Fruit fly (Drosophila melanogaster) whole organism, embryonic: ENCODE data around the gene Syt12.

Experiments
- CG15269 ChIP-seq: fragments of 200-800 bp; sonication (Bioruptor generic); optimal IDR thresholded peaks from 2 replicates; lab custom pipeline; 2018; ENCODE audit warnings: missing biosample characterization, mild to moderate bottlenecking, missing genetic modification characterization, moderate library complexity
- CG6254 ChIP-seq: fragments of 200-800 bp; sonication (Bioruptor generic); optimal IDR thresholded peaks from 3 replicates; lab custom pipeline; 2017; ENCODE audit warnings: mild to moderate bottlenecking, missing biosample characterization, missing genetic modification reagents, missing genetic modification characterization
- CG8478 ChIP-seq: fragments of >200 bp; optimal IDR thresholded peaks from 2 replicates; lab custom pipeline; 2018
- HLH54F ChIP-seq: fragments of 200-800 bp; sonication (Bioruptor generic); optimal IDR thresholded peaks from 3 replicates; lab custom pipeline; 2016; ENCODE audit warnings: missing biosample characterization, missing genetic modification characterization
- Hsf ChIP-seq: fragments of 200-800 bp; sonication (Bioruptor generic); optimal IDR thresholded peaks from 3 replicates; lab custom pipeline; 2016; ENCODE audit warnings: missing biosample characterization, missing genetic modification characterization
- chif ChIP-seq, 2 experiments: fragments of 200-800 bp; sonication (Bioruptor generic); optimal IDR thresholded peaks; 3 replicates each; lab custom pipeline; 2016; ENCODE audit warnings: missing biosample characterization in 2 of 2, missing genetic modification characterization in 2 of 2
- p53 ChIP-seq: fragments of 200-800 bp; sonication (Bioruptor generic); optimal IDR thresholded peaks from 2 replicates; lab custom pipeline; 2016; ENCODE audit warnings: missing biosample characterization, missing genetic modification characterization
- prd ChIP-seq, 3 experiments: fragments of >200 bp in 2 of 3; fragments of 200-800 bp in 1 of 3; sonication (Bioruptor generic) in 1 of 3; optimal IDR thresholded peaks in 2 of 3; IDR thresholded peaks in 1 of 3; 2 replicates in 2 of 3; 3 replicates in 1 of 3; pipeline versions ENCODE4 v1.3.6 to Lab custom; 2017 to 2022; ENCODE audit warnings: missing biosample characterization in 1 of 3, missing genetic modification characterization in 1 of 3
- pzg ChIP-seq: fragments of 200-800 bp; sonication (Bioruptor generic); optimal IDR thresholded peaks from 3 replicates; lab custom pipeline; 2018; ENCODE audit warnings: missing biosample characterization, mild to moderate bottlenecking, missing genetic modification characterization, moderate library complexity
- sqz ChIP-seq: fragments of 200-800 bp; sonication (Bioruptor generic); optimal IDR thresholded peaks from 3 replicates; lab custom pipeline; 2018; ENCODE audit warnings: missing biosample characterization, mild to moderate bottlenecking, missing genetic modification characterization

DNA sequence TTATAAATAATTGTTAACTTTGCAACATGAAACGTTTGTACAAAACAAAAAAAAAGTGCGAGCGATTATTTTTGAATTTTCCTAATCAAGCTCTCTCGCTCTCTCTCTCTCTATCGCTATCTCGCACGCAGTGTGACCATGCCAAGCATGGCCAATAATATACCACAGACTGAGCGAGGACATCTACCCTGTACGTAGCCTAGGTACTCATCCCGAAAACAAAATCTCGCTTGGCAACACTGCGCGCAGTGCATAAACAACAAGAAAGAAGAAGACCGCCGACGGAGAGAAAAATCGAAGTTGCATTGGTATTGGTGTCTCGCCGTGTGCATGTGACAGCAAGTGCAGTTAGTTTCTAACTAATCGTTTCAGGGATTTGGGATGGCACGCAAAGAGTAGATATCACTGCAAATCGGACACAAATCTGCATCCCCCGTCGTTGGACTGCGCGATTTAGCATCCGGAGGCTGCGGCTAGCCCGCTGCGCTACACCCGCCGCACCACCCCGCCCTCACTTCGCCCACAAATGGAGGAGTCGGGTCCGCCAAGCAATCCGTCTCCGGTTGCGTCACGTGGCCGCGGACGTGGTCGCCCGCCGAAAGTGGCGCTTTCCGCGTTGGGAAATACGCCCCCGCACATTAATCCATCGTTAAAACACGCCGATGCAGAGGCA, 54.0 kb downstream of the Syt12 start, which contains the start of the genes CG1998 and Set2:
- TF ChIP-seq pzg (GFP tag; lab: Kevin White, UChicago) (peak; percentile 98), prd (optimal IDR thresholded peaks at IDR 0.05; lab: Kevin White, UChicago) (no peak), prd (GFP tag; IDR thresholded peaks at IDR 0.05; lab: Robert Waterston, UW) (no peak), sqz (GFP tag; lab: Kevin White, UChicago) (no peak), CG6254 (no peak), Hsf (peak; percentile 11), chif (GFP tag; optimal IDR thresholded peaks at IDR 0.05; lab: Kevin White, UChicago) (no peak), p53 (peak; percentile 25), CG15269 (tag; lab: Kevin White, UChicago) (no peak), HLH54F (GFP tag; lab: Kevin White, UChicago) (peak; percentile 11), CG8478 (lab: Kevin White, UChicago) (no peak)
